Fruit fly (Drosophila melanogaster) whole organism, embryonic: ENCODE data around the gene CG43998.

Source experiments
- Bgb ChIP-seq: fragments of 200-800 bp; sonication (Bioruptor generic); IDR thresholded peaks from 2 replicates; pipeline ENCODE4 v1.3.6; 2022; ENCODE audit warnings: missing biosample characterization, missing genetic modification characterization; ENCODE audit not compliant: partially characterized antibody
- CG10979 ChIP-seq: fragments of 200-800 bp; sonication (Bioruptor generic); optimal IDR thresholded peaks from 2 replicates; lab custom pipeline; 2018; ENCODE audit warnings: missing biosample characterization, mild to moderate bottlenecking, missing genetic modification characterization, moderate library complexity
- CG12769 ChIP-seq: fragments of 200-800 bp; sonication (Bioruptor generic); optimal IDR thresholded peaks from 2 replicates; lab custom pipeline; 2019; ENCODE audit warnings: missing biosample characterization, mild to moderate bottlenecking, missing genetic modification characterization, moderate library complexity
- CG12942 ChIP-seq: fragments of 200-800 bp; sonication (Bioruptor generic); optimal IDR thresholded peaks from 3 replicates; lab custom pipeline; 2016; ENCODE audit warnings: missing biosample characterization, missing genetic modification characterization
- CG13894 ChIP-seq: fragments of 200-800 bp; sonication (Bioruptor generic); optimal IDR thresholded peaks from 3 replicates; lab custom pipeline; 2018; ENCODE audit warnings: missing biosample characterization, mild to moderate bottlenecking, missing genetic modification characterization, moderate library complexity
- CG14014 ChIP-seq: fragments of 200-800 bp; sonication (Bioruptor generic); IDR thresholded peaks from 2 replicates; pipeline ENCODE4 v1.3.6; 2022; ENCODE audit warnings: missing biosample characterization, missing genetic modification characterization
- CG2129 ChIP-seq: fragments of 200-800 bp; sonication (Bioruptor generic); IDR thresholded peaks from 2 replicates; pipeline ENCODE4 v1.3.6; 2022; ENCODE audit warnings: missing biosample characterization, missing genetic modification characterization; ENCODE audit not compliant: partially characterized antibody
- CG30431 ChIP-seq: fragments of 200-800 bp; sonication (Bioruptor generic); optimal IDR thresholded peaks from 2 replicates; lab custom pipeline; 2017; ENCODE audit warnings: missing biosample characterization, missing genetic modification characterization
- CG31388 ChIP-seq: fragments of 200-800 bp; sonication (Bioruptor generic); optimal IDR thresholded peaks from 2 replicates; lab custom pipeline; 2016; ENCODE audit warnings: missing biosample characterization, missing genetic modification characterization
- CG33557 ChIP-seq: fragments of 200-800 bp; sonication (Bioruptor generic); optimal IDR thresholded peaks from 2 replicates; lab custom pipeline; 2019; ENCODE audit warnings: missing biosample characterization, mild to moderate bottlenecking, missing genetic modification characterization, moderate library complexity
- CG42726 ChIP-seq: fragments of 200-800 bp; sonication (Bioruptor generic); IDR thresholded peaks from 2 replicates; pipeline ENCODE4 v1.3.6; 2022; ENCODE audit warnings: missing biosample characterization, missing genetic modification characterization; ENCODE audit not compliant: partially characterized antibody
- CG5180 ChIP-seq: fragments of 200-800 bp; sonication (Bioruptor generic); optimal IDR thresholded peaks from 3 replicates; lab custom pipeline; 2017; ENCODE audit warnings: missing biosample characterization, missing genetic modification characterization, mild to moderate bottlenecking, moderate library complexity, missing genetic modification reagents
- CG7372 ChIP-seq: fragments of 200-800 bp; sonication (Bioruptor generic); IDR thresholded peaks from 2 replicates; pipeline ENCODE4 v1.3.6; 2022; ENCODE audit warnings: missing biosample characterization, missing genetic modification characterization
- CG7745 ChIP-seq: fragments of 200-800 bp; sonication (Bioruptor generic); optimal IDR thresholded peaks from 2 replicates; lab custom pipeline; 2018; ENCODE audit warnings: missing biosample characterization, mild to moderate bottlenecking, missing genetic modification characterization, moderate library complexity
- CG7839 ChIP-seq: fragments of 200-800 bp; sonication (Bioruptor generic); optimal IDR thresholded peaks from 3 replicates; lab custom pipeline; 2018; ENCODE audit warnings: missing biosample characterization, mild to moderate bottlenecking, missing genetic modification characterization, moderate library complexity
- CG8290 ChIP-seq, 3 experiments: fragments of 200-800 bp; sonication (Bioruptor generic); optimal IDR thresholded peaks; 2 replicates each; lab custom pipeline; 2016 to 2019; ENCODE audit warnings: missing biosample characterization in 3 of 3, missing genetic modification characterization in 3 of 3, mild to moderate bottlenecking in 2 of 3, moderate library complexity in 1 of 3
- CG9727 ChIP-seq: fragments of 200-800 bp; sonication (Bioruptor generic); optimal IDR thresholded peaks from 3 replicates; lab custom pipeline; 2017; ENCODE audit warnings: missing biosample characterization, mild to moderate bottlenecking, missing genetic modification characterization
- CHES-1-like ChIP-seq: fragments of 200-800 bp; sonication (Bioruptor generic); optimal IDR thresholded peaks from 2 replicates; lab custom pipeline; 2016; ENCODE audit warnings: missing biosample characterization, missing genetic modification characterization
- CkIIα-i1 ChIP-seq: fragments of 200-800 bp; sonication (Bioruptor generic); IDR thresholded peaks from 2 replicates; pipeline ENCODE4 v1.3.6; 2022; ENCODE audit warnings: missing biosample characterization, missing genetic modification characterization
- Dbx ChIP-seq: fragments of 200-800 bp; sonication (Bioruptor generic); IDR thresholded peaks from 3 replicates; pipeline ENCODE4 v1.3.6; 2022; ENCODE audit warnings: missing biosample characterization, missing genetic modification characterization
- Drgx ChIP-seq: fragments of 200-800 bp; sonication (Bioruptor generic); IDR thresholded peaks from 2 replicates; pipeline ENCODE4 v1.3.6; 2022; ENCODE audit warnings: missing biosample characterization, missing genetic modification characterization
- HHEX ChIP-seq: fragments of 200-800 bp; sonication (Bioruptor generic); optimal IDR thresholded peaks from 3 replicates; lab custom pipeline; 2017; ENCODE audit warnings: missing biosample characterization, mild to moderate bottlenecking, missing genetic modification characterization, missing genetic modification reagents
- Hr78 ChIP-seq, 2 experiments: fragments of 200-800 bp in 1 of 2; fragments of >200 bp in 1 of 2; sonication (Bioruptor generic) in 1 of 2; optimal IDR thresholded peaks; 2 replicates each; lab custom pipeline; 2017 to 2019; ENCODE audit warnings: missing biosample characterization in 2 of 2, missing genetic modification characterization in 2 of 2, mild to moderate bottlenecking in 1 of 2, moderate library complexity in 1 of 2
- Hsf ChIP-seq: fragments of 200-800 bp; sonication (Bioruptor generic); optimal IDR thresholded peaks from 3 replicates; lab custom pipeline; 2016; ENCODE audit warnings: missing biosample characterization, missing genetic modification characterization
- Poxn ChIP-seq: fragments of 200-800 bp; sonication (Bioruptor generic); IDR thresholded peaks from 2 replicates; pipeline ENCODE4 v1.3.6; 2022; ENCODE audit warnings: missing biosample characterization, missing genetic modification characterization
- Sox102F ChIP-seq: fragments of 200-800 bp; sonication (Bioruptor generic); optimal IDR thresholded peaks from 2 replicates; lab custom pipeline; 2018; ENCODE audit warnings: missing biosample characterization, mild to moderate bottlenecking, missing genetic modification characterization, moderate library complexity
- YL-1 ChIP-seq: fragments of 200-800 bp; sonication (Bioruptor generic); optimal IDR thresholded peaks from 3 replicates; lab custom pipeline; 2017; ENCODE audit warnings: missing biosample characterization, mild to moderate bottlenecking, missing genetic modification characterization
- cg ChIP-seq: fragments of 200-800 bp; sonication (Bioruptor generic); optimal IDR thresholded peaks from 3 replicates; lab custom pipeline; 2019; ENCODE audit warnings: missing biosample characterization, mild to moderate bottlenecking, missing genetic modification characterization, moderate library complexity
- fru ChIP-seq: fragments of >200 bp; optimal IDR thresholded peaks from 2 replicates; lab custom pipeline; 2017
- grn ChIP-seq: fragments of 200-800 bp; sonication (Bioruptor generic); optimal IDR thresholded peaks from 3 replicates; lab custom pipeline; 2017; ENCODE audit warnings: missing biosample characterization, missing genetic modification characterization
- ken ChIP-seq: fragments of 200-800 bp; sonication (Bioruptor generic); IDR thresholded peaks from 3 replicates; pipeline ENCODE4 v1.3.6; 2022; ENCODE audit warnings: missing biosample characterization, missing genetic modification characterization
- lab ChIP-seq: fragments of 200-800 bp; sonication (Bioruptor generic); optimal IDR thresholded peaks from 3 replicates; lab custom pipeline; 2017; ENCODE audit warnings: missing biosample characterization, missing genetic modification characterization, mild to moderate bottlenecking, moderate library complexity, missing genetic modification reagents
- lov ChIP-seq, 2 experiments: fragments of 200-800 bp in 1 of 2; fragments of >200 bp in 1 of 2; sonication (Bioruptor generic) in 1 of 2; IDR thresholded peaks in 1 of 2; optimal IDR thresholded peaks in 1 of 2; 2 replicates in 1 of 2; 3 replicates in 1 of 2; pipeline versions ENCODE4 v1.3.6 to Lab custom; 2017 to 2022; ENCODE audit warnings: missing biosample characterization in 1 of 2, missing genetic modification characterization in 1 of 2
- p53 ChIP-seq: fragments of 200-800 bp; sonication (Bioruptor generic); optimal IDR thresholded peaks from 2 replicates; lab custom pipeline; 2016; ENCODE audit warnings: missing biosample characterization, missing genetic modification characterization
- pb ChIP-seq: fragments of 200-800 bp; sonication (Bioruptor generic); optimal IDR thresholded peaks from 3 replicates; lab custom pipeline; 2016; ENCODE audit warnings: missing biosample characterization, missing genetic modification characterization
- pho ChIP-seq: fragments of 200-800 bp; sonication (Bioruptor generic); optimal IDR thresholded peaks from 2 replicates; lab custom pipeline; 2016; ENCODE audit warnings: missing biosample characterization, missing genetic modification characterization
- ranshi ChIP-seq: fragments of 200-800 bp; sonication (Bioruptor generic); IDR thresholded peaks from 2 replicates; pipeline ENCODE4 v1.3.6; 2022; ENCODE audit warnings: missing biosample characterization, missing genetic modification characterization
- rib ChIP-seq: fragments of 200-800 bp; sonication (Bioruptor generic); IDR thresholded peaks from 2 replicates; pipeline ENCODE4 v1.3.6; 2022; ENCODE audit warnings: missing biosample characterization, missing genetic modification characterization
- run ChIP-seq: fragments of 200-800 bp; sonication (Bioruptor generic); optimal IDR thresholded peaks from 3 replicates; lab custom pipeline; 2018; ENCODE audit warnings: missing biosample characterization, mild to moderate bottlenecking, missing genetic modification characterization
- scrt ChIP-seq: fragments of 200-800 bp; sonication (Bioruptor generic); optimal IDR thresholded peaks from 2 replicates; lab custom pipeline; 2018; ENCODE audit warnings: missing biosample characterization, mild to moderate bottlenecking, missing genetic modification characterization, moderate library complexity
- sens ChIP-seq: fragments of 200-800 bp; sonication (Bioruptor generic); peaks from one replicate; lab custom pipeline; 2016; ENCODE audit warnings: missing biosample characterization, missing genetic modification characterization
- sens-2 ChIP-seq: fragments of 200-800 bp; sonication (Bioruptor generic); IDR thresholded peaks from 2 replicates; pipeline ENCODE4 v1.3.6; 2022; ENCODE audit warnings: missing biosample characterization, missing genetic modification characterization
- slp2 ChIP-seq: fragments of 200-800 bp; sonication (Bioruptor generic); optimal IDR thresholded peaks from 2 replicates; lab custom pipeline; 2016; ENCODE audit warnings: missing biosample characterization, missing genetic modification characterization
- vvl ChIP-seq: fragments of 200-800 bp; sonication (Bioruptor generic); IDR thresholded peaks from 2 replicates; pipeline ENCODE4 v1.3.6; 2022; ENCODE audit warnings: missing biosample characterization, missing genetic modification characterization
- zen ChIP-seq: fragments of 200-800 bp; sonication (Bioruptor generic); optimal IDR thresholded peaks from 3 replicates; lab custom pipeline; 2018; ENCODE audit warnings: missing biosample characterization, mild to moderate bottlenecking, missing genetic modification characterization, moderate library complexity

CG43998 gene

DNA sequence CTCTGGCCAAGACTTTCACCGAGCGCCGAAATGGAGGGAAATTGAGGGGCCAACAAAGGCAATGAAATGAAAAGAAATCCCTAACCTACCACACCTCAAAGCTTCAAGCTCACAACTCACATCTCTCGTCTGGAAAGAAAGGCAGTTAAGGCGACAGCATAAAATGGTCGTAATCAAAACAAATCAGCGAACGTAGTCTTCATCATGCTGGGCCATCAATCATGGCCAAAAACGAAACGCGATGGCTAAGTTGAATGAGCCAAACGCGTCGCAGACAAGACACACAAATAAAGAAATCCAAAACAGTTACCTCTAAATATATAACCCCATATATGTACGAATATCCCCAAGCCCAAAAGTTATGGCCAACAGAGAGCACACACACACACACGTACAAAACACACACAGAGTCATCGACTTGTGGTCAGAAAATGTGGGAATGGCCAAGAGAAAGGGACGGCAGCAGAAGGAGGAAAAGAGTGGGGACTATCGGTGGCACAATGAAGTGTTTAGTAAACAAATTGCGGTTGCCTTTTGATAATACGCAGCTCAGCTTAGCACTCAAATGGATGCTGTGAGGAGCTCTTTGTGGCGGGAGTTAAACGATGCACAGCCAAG is 17.6 kb downstream of the CG43998 start (continued):
- TF ChIP-seq HHEX (no peak), CG14014 (no peak), grn (GFP tag; lab: Kevin White, UChicago) (no peak), CG30431 (GFP tag; lab: Kevin White, UChicago) (no peak), cg (GFP tag; lab: Kevin White, UChicago) (peak; percentile 52), CG31388 (no peak), CG13894 (peak; percentile 45), p53 (GFP tag; lab: Kevin White, UChicago) (no peak), vvl (GFP tag; lab: Robert Waterston, UW) (no peak), CG12769 (tag; lab: Kevin White, UChicago) (peak; percentile 66), run (peak; percentile 78), pho (GFP tag; lab: Kevin White, UChicago) (no peak), ken (GFP tag; lab: Robert Waterston, UW) (no peak)

DNA sequence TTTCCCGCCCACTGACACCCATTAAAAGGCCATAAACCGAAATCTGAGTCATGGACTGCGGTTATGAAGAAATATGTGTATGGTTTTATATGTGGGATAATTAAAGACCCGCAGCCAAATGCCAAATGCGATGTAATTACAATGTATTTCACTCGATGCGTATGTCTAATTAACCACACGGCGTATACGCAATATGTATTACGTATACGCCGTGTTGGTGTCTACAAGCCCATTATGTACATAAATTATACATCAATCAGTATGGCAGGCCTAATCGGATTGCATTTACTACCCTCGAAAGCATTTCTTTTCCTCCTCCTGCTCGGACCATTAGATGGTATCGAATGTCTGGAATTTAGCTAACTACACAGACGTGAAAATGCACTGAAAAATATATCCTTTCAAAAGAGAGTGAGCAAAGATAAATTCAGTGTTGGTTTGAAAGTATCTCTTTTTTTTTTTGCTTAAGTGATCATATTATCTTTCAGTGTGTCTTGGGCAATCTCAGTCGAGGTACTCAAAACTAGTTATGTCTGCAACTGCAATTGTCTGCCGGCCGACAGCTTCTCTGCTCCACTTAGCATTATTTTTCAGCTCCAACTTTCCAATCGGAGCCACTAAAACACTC is 18.4 kb downstream of the CG43998 start:
- 0 out of 3 replicates have a peak, but pooled peaks have one; percentile 21 for TF ChIP-seq ken (GFP tag; lab: Robert Waterston, UW)
- no peak for TF ChIP-seq CG5180
- TF ChIP-seq sens (GFP tag; lab: Kevin White, UChicago): peak; percentile 20
- peak; percentile 31 for TF ChIP-seq CG10979 (tag; lab: Kevin White, UChicago)
- no peak for TF ChIP-seq Bgb (GFP tag; lab: Robert Waterston, UW)
- TF ChIP-seq CG30431 (GFP tag; lab: Kevin White, UChicago): no peak
- no peak for TF ChIP-seq CG42726 (GFP tag; lab: Robert Waterston, UW)
- TF ChIP-seq Sox102F (GFP tag; lab: Kevin White, UChicago): peak; percentile 14
- TF ChIP-seq slp2 (GFP tag; lab: Kevin White, UChicago): no peak
- TF ChIP-seq fru (lab: Kevin White, UChicago): no peak
- no peak for TF ChIP-seq CG7839
- TF ChIP-seq grn (GFP tag; lab: Kevin White, UChicago): no peak
- no peak for TF ChIP-seq scrt
- peak; percentile 51; the same call in 1 of the 2 replicates for TF ChIP-seq Drgx (GFP tag; lab: Robert Waterston, UW)
- no peak for TF ChIP-seq CHES-1-like (GFP tag; lab: Kevin White, UChicago)
- TF ChIP-seq CG33557 (GFP tag; lab: Kevin White, UChicago): no peak
- TF ChIP-seq CG7372 (GFP tag; lab: Robert Waterston, UW): peak; percentile 95

DNA sequence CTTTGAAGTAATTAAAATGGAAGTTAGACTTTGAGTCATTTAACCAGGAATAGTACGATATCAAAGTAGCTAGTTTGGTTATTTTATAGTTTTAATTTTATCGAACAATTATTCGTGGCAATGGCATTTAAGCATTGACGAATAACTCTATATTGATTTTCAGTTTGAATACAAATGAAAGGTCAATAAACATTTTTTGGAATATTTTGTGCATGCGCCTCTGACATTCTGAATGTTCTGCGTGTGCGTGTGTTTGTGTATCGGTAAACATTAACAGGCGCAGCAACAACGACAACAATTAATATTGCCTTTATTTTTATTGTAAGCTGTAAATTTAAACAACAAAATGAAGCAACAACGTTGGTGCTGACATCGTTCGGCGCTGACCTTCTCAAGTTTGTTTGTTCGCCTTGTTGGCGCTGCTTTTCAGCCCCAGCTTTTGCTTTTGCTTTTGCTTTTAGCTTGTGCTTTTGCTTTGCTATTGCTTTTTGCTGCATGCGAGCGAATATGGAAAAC is 19.4 kb downstream of the CG43998 start:
- TF ChIP-seq ranshi (GFP tag; lab: Robert Waterston, UW): peak; percentile 31; the same call in 1 of the 2 replicates
- TF ChIP-seq YL-1 (GFP tag; lab: Kevin White, UChicago): no peak
- TF ChIP-seq CG9727 (GFP tag; lab: Kevin White, UChicago): no peak
- TF ChIP-seq CG7745 (tag; lab: Kevin White, UChicago): no peak
- TF ChIP-seq sens-2 (GFP tag; lab: Robert Waterston, UW): no peak
- TF ChIP-seq Dbx: no peak
- no peak for TF ChIP-seq pb (GFP tag; lab: Kevin White, UChicago)
- TF ChIP-seq CG2129 (GFP tag; lab: Robert Waterston, UW): no peak
- no peak for TF ChIP-seq CG8290 (GFP tag; optimal IDR thresholded peaks at IDR 0.05; lab: Kevin White, UChicago)
- peak in 1 of 2 experiments; percentile 52 for TF ChIP-seq CG8290 (tag; optimal IDR thresholded peaks at IDR 0.05; lab: Kevin White, UChicago)
- no peak for TF ChIP-seq rib
- no peak for TF ChIP-seq lov (optimal IDR thresholded peaks at IDR 0.05; lab: Kevin White, UChicago)
- no peak for TF ChIP-seq lov (GFP tag; IDR thresholded peaks at IDR 0.05; lab: Robert Waterston, UW)
- TF ChIP-seq Hr78 (GFP tag; optimal IDR thresholded peaks at IDR 0.05; lab: Kevin White, UChicago): peak in 1 of 2 experiments; percentile 91
- no peak for TF ChIP-seq CG12942 (GFP tag; lab: Kevin White, UChicago)
- peak; percentile 69 for TF ChIP-seq lab
- no peak for TF ChIP-seq CkIIα-i1 (GFP tag; lab: Robert Waterston, UW)
- TF ChIP-seq CG10979 (tag; lab: Kevin White, UChicago): no peak
- TF ChIP-seq Drgx (GFP tag; lab: Robert Waterston, UW): no peak
- no peak for TF ChIP-seq zen (tag; lab: Kevin White, UChicago)
- no peak for TF ChIP-seq Hsf (GFP tag; lab: Kevin White, UChicago)
- TF ChIP-seq Poxn (GFP tag; lab: Robert Waterston, UW): no peak
